Worm (Caenorhabditis elegans) whole organism, L4 larva: ENCODE results near the gene cdd-1.

Experiments used
- F10B5.3 ChIP-seq: sonication (generic microtip); optimal IDR thresholded peaks from 2 replicates; lab custom pipeline; 2016; ENCODE audit warnings: mild to moderate bottlenecking, missing genetic modification characterization, missing compliant biosample characterization
- F26F4.8 ChIP-seq: fragments of 200-800 bp; sonication (Bioruptor generic); conservative IDR thresholded peaks from 2 replicates; pipeline ENCODE4 v1.3.6; 2022; ENCODE audit warnings: missing genetic modification characterization, missing compliant biosample characterization
- T20F7.1 ChIP-seq: fragments of 200-800 bp; sonication (Bioruptor generic); optimal IDR thresholded peaks from 2 replicates; lab custom pipeline; 2018; ENCODE audit warnings: mild to moderate bottlenecking, missing genetic modification characterization, missing compliant biosample characterization
- T26A8.4 ChIP-seq: fragments of 200-800 bp; sonication (Bioruptor generic); IDR thresholded peaks from 2 replicates; pipeline ENCODE4 v1.3.6; 2022; ENCODE audit warnings: missing genetic modification characterization, missing compliant biosample characterization
- Y105C5A.15 ChIP-seq: fragments of 200-800 bp; sonication (Bioruptor generic); IDR thresholded peaks from 2 replicates; pipeline ENCODE4 v1.3.6; 2022; ENCODE audit warnings: missing genetic modification characterization, missing compliant biosample characterization
- Y5F2A.4 ChIP-seq: fragments of 200-800 bp; sonication (Bioruptor generic); optimal IDR thresholded peaks from 2 replicates; lab custom pipeline; 2018; ENCODE audit warnings: mild to moderate bottlenecking, missing genetic modification characterization, missing compliant biosample characterization
- ZK546.5 ChIP-seq, 2 experiments: sonication (generic microtip); optimal IDR thresholded peaks; 2 replicates each; lab custom pipeline; 2017; ENCODE audit warnings: missing biosample characterization in 2 of 2, missing genetic modification characterization in 2 of 2
- aha-1 ChIP-seq: fragments of 150-350 bp; peaks from one replicate; lab custom pipeline; 2014; ENCODE audit warnings: missing biosample characterization, missing genetic modification characterization
- ama-1 ChIP-seq: fragments of 150-350 bp; optimal IDR thresholded peaks from 2 replicates; lab custom pipeline; 2014; ENCODE audit warnings: inconsistent platforms, mixed read lengths
- arid-1 ChIP-seq: fragments of 200-800 bp; sonication (Bioruptor generic); conservative IDR thresholded peaks from 2 replicates; pipeline ENCODE4 v1.3.6; 2022; ENCODE audit warnings: missing genetic modification reagents, missing genetic modification characterization, missing compliant biosample characterization
- attf-4 ChIP-seq: sonication (generic microtip); optimal IDR thresholded peaks from 3 replicates; lab custom pipeline; 2017; ENCODE audit warnings: missing biosample characterization, missing genetic modification characterization
- ceh-28 ChIP-seq: fragments of 150-350 bp; optimal IDR thresholded peaks from 2 replicates; lab custom pipeline; 2014; ENCODE audit warnings: missing biosample characterization, missing genetic modification reagents, missing genetic modification characterization
- ces-1 ChIP-seq: fragments of 150-350 bp; sonication (generic microtip); optimal IDR thresholded peaks from 4 replicates; lab custom pipeline; 2014; ENCODE audit warnings: missing biosample characterization, missing genetic modification reagents, missing genetic modification characterization
- cey-2 ChIP-seq: sonication (generic microtip); optimal IDR thresholded peaks from 3 replicates; lab custom pipeline; 2017; ENCODE audit warnings: missing genetic modification characterization, mild to moderate bottlenecking, missing compliant biosample characterization, antibody characterized with exemption, borderline replicate concordance; ENCODE audit not compliant: insufficient read depth
- ctbp-1 ChIP-seq: fragments of 200-800 bp; sonication (Bioruptor generic); IDR thresholded peaks from 2 replicates; pipeline ENCODE4 v1.3.6; 2022; ENCODE audit warnings: missing genetic modification reagents, missing genetic modification characterization, missing compliant biosample characterization
- daf-16 ChIP-seq, 3 experiments: sonication (generic microtip); optimal IDR thresholded peaks; 2 replicates each; lab custom pipeline; 2016 to 2017; ENCODE audit warnings: missing genetic modification characterization in 3 of 3, missing genetic modification reagents in 3 of 3, mild to moderate bottlenecking in 2 of 3, missing compliant biosample characterization in 2 of 3, missing biosample characterization in 1 of 3, moderate library complexity in 1 of 3
- dmd-6 ChIP-seq: fragments of 200-800 bp; sonication (Bioruptor generic); IDR thresholded peaks from 2 replicates; pipeline ENCODE4 v1.3.6; 2022; ENCODE audit warnings: missing genetic modification reagents, missing genetic modification characterization, missing compliant biosample characterization
- dmd-8 ChIP-seq: fragments of 200-800 bp; sonication (Bioruptor generic); IDR thresholded peaks from 2 replicates; pipeline ENCODE4 v1.3.6; 2022; ENCODE audit warnings: missing genetic modification characterization, missing compliant biosample characterization
- dmd-9 ChIP-seq: fragments of 200-800 bp; sonication (Bioruptor generic); IDR thresholded peaks from 2 replicates; pipeline ENCODE4 v1.3.6; 2022; ENCODE audit warnings: missing genetic modification reagents, missing genetic modification characterization, missing compliant biosample characterization
- dve-1 ChIP-seq: sonication (generic microtip); optimal IDR thresholded peaks from 2 replicates; lab custom pipeline; 2017; ENCODE audit warnings: antibody characterized with exemption, mild to moderate bottlenecking, missing genetic modification characterization, missing compliant biosample characterization; ENCODE audit not compliant: insufficient read depth
- gei-8 ChIP-seq: fragments of 200-800 bp; sonication (Bioruptor generic); optimal IDR thresholded peaks from 2 replicates; lab custom pipeline; 2018; ENCODE audit warnings: mild to moderate bottlenecking, missing genetic modification characterization, missing compliant biosample characterization
- hmg-1.1 ChIP-seq: fragments of 200-800 bp; sonication (Bioruptor generic); IDR thresholded peaks from 2 replicates; pipeline ENCODE4 v1.3.6; 2022; ENCODE audit warnings: missing genetic modification reagents, missing genetic modification characterization, missing compliant biosample characterization
- lin-1 ChIP-seq: fragments of 200-800 bp; sonication (Bioruptor generic); IDR thresholded peaks from 2 replicates; pipeline ENCODE4 v1.3.6; 2022; ENCODE audit warnings: missing genetic modification reagents, missing genetic modification characterization, missing compliant biosample characterization
- lin-15B ChIP-seq: fragments of 150-350 bp; sonication (generic microtip); optimal IDR thresholded peaks from 3 replicates; lab custom pipeline; 2014; ENCODE audit warnings: missing biosample characterization, missing genetic modification characterization
- lin-38 ChIP-seq: fragments of 200-800 bp; sonication (Bioruptor generic); IDR thresholded peaks from 2 replicates; pipeline ENCODE4 v1.3.6; 2022; ENCODE audit warnings: missing genetic modification reagents, missing genetic modification characterization, missing compliant biosample characterization
- lir-3 ChIP-seq: sonication (generic microtip); optimal IDR thresholded peaks from 2 replicates; lab custom pipeline; 2016; ENCODE audit warnings: mild to moderate bottlenecking, missing genetic modification characterization, missing compliant biosample characterization
- lsy-2 ChIP-seq, 2 experiments: fragments of 150-350 bp in 1 of 2; sonication (generic microtip) in 1 of 2; optimal IDR thresholded peaks; 2 replicates each; lab custom pipeline; 2014 to 2017; ENCODE audit warnings: missing biosample characterization in 2 of 2, missing genetic modification characterization in 2 of 2
- madf-9 ChIP-seq: fragments of 200-800 bp; sonication (Bioruptor generic); conservative IDR thresholded peaks from 2 replicates; pipeline ENCODE4 v1.3.6; 2022; ENCODE audit warnings: missing genetic modification reagents, missing genetic modification characterization, missing compliant biosample characterization
- mep-1 ChIP-seq: fragments of 150-350 bp; sonication (generic microtip); optimal IDR thresholded peaks from 3 replicates; lab custom pipeline; 2014; ENCODE audit warnings: missing biosample characterization, missing genetic modification characterization
- mes-2 ChIP-seq: sonication (generic microtip); optimal IDR thresholded peaks from 2 replicates; lab custom pipeline; 2016; ENCODE audit warnings: missing genotype, mild to moderate bottlenecking, missing genetic modification characterization, missing compliant biosample characterization; ENCODE audit not compliant: poor library complexity, severe bottlenecking
- mxl-2 ChIP-seq: fragments of 200-800 bp; sonication (Bioruptor generic); conservative IDR thresholded peaks from 2 replicates; pipeline ENCODE4 v1.3.6; 2022; ENCODE audit warnings: missing genetic modification reagents, missing genetic modification characterization, missing compliant biosample characterization
- nhr-102 ChIP-seq: sonication (generic microtip); optimal IDR thresholded peaks from 2 replicates; lab custom pipeline; 2016; ENCODE audit warnings: mild to moderate bottlenecking, missing genetic modification characterization, moderate library complexity, missing compliant biosample characterization
- nhr-25 ChIP-seq: sonication (generic microtip); optimal IDR thresholded peaks from 2 replicates; lab custom pipeline; 2017; ENCODE audit warnings: missing genetic modification characterization, mild to moderate bottlenecking, missing compliant biosample characterization, antibody characterized with exemption, moderate library complexity, borderline replicate concordance; ENCODE audit not compliant: insufficient read depth
- nhr-28 ChIP-seq: fragments of 150-350 bp; optimal IDR thresholded peaks from 2 replicates; lab custom pipeline; 2014; ENCODE audit warnings: missing biosample characterization, missing genetic modification characterization
- nhr-6 ChIP-seq: fragments of 150-350 bp; optimal IDR thresholded peaks from 2 replicates; lab custom pipeline; 2014; ENCODE audit warnings: missing biosample characterization, missing genetic modification characterization
- nhr-76 ChIP-seq: fragments of 150-350 bp; optimal IDR thresholded peaks from 2 replicates; lab custom pipeline; 2014; ENCODE audit warnings: missing biosample characterization, missing genetic modification characterization
- pqm-1 ChIP-seq: sonication (generic microtip); optimal IDR thresholded peaks from 2 replicates; lab custom pipeline; 2017; ENCODE audit warnings: missing biosample characterization, missing genetic modification characterization
- rbr-2 ChIP-seq: sonication (generic microtip); optimal IDR thresholded peaks from 2 replicates; lab custom pipeline; 2016; ENCODE audit warnings: missing genotype, missing genetic modification characterization, missing compliant biosample characterization
- set-16 ChIP-seq: fragments of 200-800 bp; sonication (Bioruptor generic); IDR thresholded peaks from 2 replicates; pipeline ENCODE4 v1.3.6; 2022; ENCODE audit warnings: missing genetic modification reagents, missing genetic modification characterization, missing compliant biosample characterization
- snpc-4 ChIP-seq: fragments of 150-350 bp; optimal IDR thresholded peaks from 2 replicates; lab custom pipeline; 2014; ENCODE audit warnings: missing biosample characterization, missing genetic modification characterization
- tra-1 ChIP-seq: fragments of 200-800 bp; sonication (Bioruptor generic); IDR thresholded peaks from 2 replicates; pipeline ENCODE4 v1.3.6; 2022; ENCODE audit warnings: missing genetic modification reagents, missing genetic modification characterization, missing compliant biosample characterization
- unc-62 ChIP-seq, 3 experiments: fragments of 150-350 bp in 1 of 3; sonication (generic microtip); optimal IDR thresholded peaks in 2 of 3; peaks in 1 of 3; 1 replicate in 1 of 3; 2 replicates in 2 of 3; lab custom pipeline; 2014 to 2017; ENCODE audit warnings: missing biosample characterization in 3 of 3, missing genetic modification characterization in 3 of 3, missing genetic modification reagents in 3 of 3, missing genotype in 1 of 3
- zip-2 ChIP-seq: fragments of 150-350 bp; optimal IDR thresholded peaks from 2 replicates; lab custom pipeline; 2014; ENCODE audit warnings: missing biosample characterization, missing genetic modification characterization

cdd-1 gene

DNA sequence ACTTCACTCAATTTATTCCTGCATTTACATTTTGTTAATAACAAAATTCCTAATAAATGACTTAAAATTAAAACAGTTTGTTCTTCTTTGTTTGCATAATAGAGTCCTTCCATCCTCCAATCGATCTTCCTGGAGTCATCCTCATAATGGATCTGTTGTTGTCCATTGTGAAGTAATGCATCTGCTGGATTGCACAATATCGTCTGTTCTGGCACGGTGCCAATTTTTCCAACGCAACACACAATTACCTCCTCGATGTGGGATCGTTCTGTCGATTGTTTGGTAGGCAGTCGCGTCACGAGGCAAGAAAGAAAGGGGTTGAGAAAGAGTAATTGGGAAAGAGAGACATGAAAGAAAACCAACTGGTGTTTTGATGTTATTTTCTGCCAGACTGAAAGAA lies 50.9 kb downstream of the cdd-1 start (continued):
- TF ChIP-seq F10B5.3 (tag; lab: Kevin White, UChicago) (no peak), T20F7.1 (GFP tag; lab: Kevin White, UChicago) (no peak)

ce11 chrX:8158975-8159813 lies 51.8 kb downstream of the cdd-1 start, which contains the start of gene hil-3:
TSS of gene hil-3 (plus strand) at chrX:8159169.
- TF ChIP-seq dve-1 (tag; lab: Kevin White, UChicago) (peak; percentile 37), Y5F2A.4 (GFP tag; lab: Kevin White, UChicago) (no peak), ZK546.5 (tag; optimal IDR thresholded peaks at IDR 0.05; lab: Kevin White, UChicago) (no peak), lir-3 (tag; lab: Kevin White, UChicago) (no peak), lsy-2 (tag; optimal IDR thresholded peaks at IDR 0.05; lab: Kevin White, UChicago) (peak in 1 of 2 experiments; percentile 25), hmg-1.1 (GFP tag; lab: Robert Waterston, UW) (peak; percentile 30; the same call in 1 of the 2 replicates), nhr-102 (tag; lab: Kevin White, UChicago) (peak; percentile 1), nhr-76 (no peak), cey-2 (no peak), aha-1 (tag; lab: Kevin White, UChicago) (peak; percentile 91), ceh-28 (tag; lab: Kevin White, UChicago) (no peak), ctbp-1 (GFP tag; lab: Robert Waterston, UW) (no peak), rbr-2 (peak; percentile 44), ces-1 (GFP tag; lab: Kevin White, UChicago) (no peak), ama-1 (lab: Kevin White, UChicago) (peak; percentile 57), mxl-2 (GFP tag; lab: Robert Waterston, UW) (no peak), Y105C5A.15 (GFP tag; lab: Robert Waterston, UW) (no peak), daf-16 (GFP tag; optimal IDR thresholded peaks at IDR 0.05; lab: Kevin White, UChicago) (no peak), daf-16 (tag; optimal IDR thresholded peaks at IDR 0.05; lab: Kevin White, UChicago) (no peak), mes-2 (peak; percentile 51), gei-8 (no peak), mep-1 (peak; percentile 53), F26F4.8 (GFP tag; lab: Robert Waterston, UW) (no peak), arid-1 (GFP tag; lab: Robert Waterston, UW) (no peak), pqm-1 (no peak), T26A8.4 (GFP tag; lab: Robert Waterston, UW) (no peak), zip-2 (no peak), attf-4 (no peak), snpc-4 (no peak), lin-1 (GFP tag; lab: Robert Waterston, UW) (no peak), madf-9 (no peak), lin-15B (tag; lab: Kevin White, UChicago) (no peak), tra-1 (GFP tag; lab: Robert Waterston, UW) (0 out of 2 replicates have a peak, but pooled peaks have one; percentile 36), dmd-6 (no peak), dmd-8 (no peak), unc-62 (GFP tag; optimal IDR thresholded peaks at IDR 0.05 in 1 of 2; lab: Kevin White, UChicago) (peak in 1 of 2 experiments; percentile 88), unc-62 (tag; optimal IDR thresholded peaks at IDR 0.05; lab: Kevin White, UChicago) (no peak), T20F7.1 (GFP tag; lab: Kevin White, UChicago) (no peak), lin-38 (GFP tag; lab: Robert Waterston, UW) (no peak), nhr-28 (tag; lab: Kevin White, UChicago) (no peak), nhr-25 (tag; lab: Kevin White, UChicago) (no peak), dmd-9 (no peak), nhr-6 (peak; percentile 4), set-16 (GFP tag; lab: Robert Waterston, UW) (peak; percentile 74)
